Worm (Caenorhabditis elegans) whole organism, dauer: ENCODE measurements around the gene ZK1290.1.

Experiments used
- unc-62 ChIP-seq: sonication (generic microtip); optimal IDR thresholded peaks from 2 replicates; lab custom pipeline; 2017; ENCODE audit warnings: missing biosample characterization, missing genetic modification reagents, missing genetic modification characterization

ZK1290.1 gene

DNA sequence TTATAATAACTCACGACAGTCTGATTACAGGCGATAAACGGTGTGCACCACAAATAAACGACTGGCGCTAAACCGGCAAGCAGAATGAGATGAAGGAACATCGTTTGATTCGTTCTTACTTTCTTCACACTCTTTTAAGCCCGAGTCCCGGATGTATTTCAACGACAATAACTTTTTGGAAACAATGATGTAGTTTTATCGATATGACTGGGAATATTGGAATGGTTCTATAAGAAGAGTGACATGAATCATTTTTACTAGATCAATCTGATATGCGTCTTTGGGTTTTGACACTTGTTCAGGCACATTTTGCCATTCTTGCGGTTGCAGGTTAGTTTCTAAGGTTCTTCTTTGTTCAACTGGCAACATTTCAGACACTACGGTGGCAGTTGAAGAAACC is at the start of gene ZK1290.1, which contains the start of gene ZK1290.11:
Gene ZK1290.1, plus strand, starts transcription at position 271 of the 400 bp plus-strand sequence.
Gene ZK1290.11, minus strand, starts transcription at position 101 of the 400 bp plus-strand sequence.
- TF ChIP-seq unc-62: no peak

ce11 chrII:7519221-7519620 is 42.3 kb upstream of the ZK1290.1 start, which contains the start of gene glb-9:
Gene glb-9 (minus strand): TSS chrII:7519321.
- TF ChIP-seq unc-62: no peak

DNA sequence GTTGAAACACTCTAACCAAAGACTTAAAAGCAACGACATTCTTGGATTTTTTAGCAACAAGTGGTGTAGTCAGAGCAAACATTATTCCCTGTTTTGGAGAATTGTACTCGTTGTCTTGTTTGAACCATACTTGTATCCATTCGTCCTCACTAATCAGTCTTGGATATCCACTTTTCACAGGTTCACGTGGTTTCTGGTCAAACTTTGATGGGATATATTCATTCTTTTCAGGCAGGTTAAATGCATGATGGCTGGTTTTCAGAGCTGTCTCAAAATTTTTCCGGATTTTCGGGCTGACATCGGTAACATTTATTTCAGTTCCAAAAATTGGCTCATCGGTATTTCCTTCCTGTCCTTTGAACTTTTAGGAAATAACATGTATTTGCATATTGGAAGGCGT is 40.1 kb upstream of the ZK1290.1 start:
- no peak for TF ChIP-seq unc-62

- TF ChIP-seq unc-62: no peak
Observed at ce11 chrII:7523281-7523680, 38.3 kb upstream of the ZK1290.1 start, which contains the start of gene ZK1290.15. Gene ZK1290.15 (plus strand): TSS chrII:7523581.

DNA sequence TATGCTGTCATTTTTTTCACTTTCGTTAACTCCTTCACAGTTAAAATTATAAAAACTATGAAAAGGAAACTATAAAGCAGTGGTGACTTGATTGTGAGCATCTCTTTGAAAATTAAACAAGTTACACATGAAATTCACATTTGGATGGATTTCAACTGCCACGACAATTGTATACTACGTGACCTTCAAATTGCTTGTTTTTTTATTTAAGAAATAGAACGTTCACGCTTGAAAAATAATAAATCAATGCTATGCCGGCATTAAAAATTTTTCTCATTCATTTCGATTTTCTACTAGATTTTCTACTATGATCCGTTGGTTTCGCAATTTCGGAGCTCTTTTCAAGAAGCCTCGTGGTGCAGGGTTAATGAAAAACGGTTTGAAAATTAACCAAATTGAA is 36.1 kb upstream of the ZK1290.1 start, which contains the start of the genes ZK1290.7 and rnh-1.1:
Gene ZK1290.7, minus strand, starts transcription at position 101 of the 400 bp plus-strand sequence.
Gene rnh-1.1, plus strand, starts transcription at position 281 of the 400 bp plus-strand sequence.
- no peak for TF ChIP-seq unc-62

- TF ChIP-seq unc-62: no peak
Observed at ce11 chrII:7528210-7528609, 33.4 kb upstream of the ZK1290.1 start.

DNA sequence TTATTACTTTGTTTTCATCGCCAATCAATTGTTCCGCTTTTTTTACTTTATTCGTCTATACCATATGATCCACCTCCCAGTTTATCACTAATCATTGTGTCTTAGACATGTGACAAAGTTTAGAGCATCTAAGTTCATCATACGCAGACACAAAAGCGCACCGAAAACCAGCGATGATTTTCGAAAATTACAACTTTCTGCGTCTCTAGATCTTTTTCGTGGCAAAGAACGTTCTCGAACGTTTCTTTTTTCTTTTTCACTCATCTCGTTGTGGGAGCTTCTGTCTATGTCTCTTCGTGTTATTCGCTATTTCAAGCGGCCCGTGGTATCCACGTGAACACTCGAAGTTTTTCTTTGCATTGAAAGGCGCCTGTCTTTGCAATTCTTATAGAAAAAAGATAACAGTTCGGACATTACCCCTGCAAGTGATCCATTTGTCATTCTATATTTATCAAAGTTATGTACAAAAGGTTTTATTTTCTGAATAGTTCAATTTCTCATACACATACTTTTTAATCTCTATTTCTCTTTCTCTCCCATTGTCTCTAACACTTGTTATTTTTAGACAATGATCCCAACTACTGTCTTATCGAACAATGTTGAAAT is 32.4 kb upstream of the ZK1290.1 start, which contains the start of gene ZK1290.5:
Gene ZK1290.5, plus strand, starts transcription at position 566 of the 606 bp plus-strand sequence.
- TF ChIP-seq unc-62: no peak

DNA sequence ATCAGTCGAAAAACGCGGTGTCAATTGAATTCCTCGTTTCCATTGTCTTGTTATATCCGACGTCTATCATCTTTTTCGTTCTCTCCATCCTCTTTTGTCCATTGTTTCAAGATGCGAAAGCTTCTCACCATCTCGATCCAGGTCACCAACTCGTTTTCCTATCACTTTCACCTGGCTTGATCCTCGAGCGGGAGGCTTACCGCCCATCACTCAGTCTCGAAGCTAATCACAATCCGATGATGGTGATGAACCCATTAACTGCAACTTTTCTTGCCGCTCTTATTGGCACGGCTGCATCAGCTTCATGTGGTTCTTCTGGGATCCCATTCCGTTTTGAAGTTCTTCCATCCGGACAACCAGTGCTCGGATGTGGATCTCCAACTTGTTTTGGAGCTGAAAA is 30.6 kb upstream of the ZK1290.1 start, which contains the start of gene wrt-1:
Gene wrt-1, plus strand, starts transcription at position 53 of the 400 bp plus-strand sequence.
- TF ChIP-seq unc-62: no peak

- no peak for TF ChIP-seq unc-62
Observed at ce11 chrII:7531478-7531877, 30.1 kb upstream of the ZK1290.1 start.

DNA sequence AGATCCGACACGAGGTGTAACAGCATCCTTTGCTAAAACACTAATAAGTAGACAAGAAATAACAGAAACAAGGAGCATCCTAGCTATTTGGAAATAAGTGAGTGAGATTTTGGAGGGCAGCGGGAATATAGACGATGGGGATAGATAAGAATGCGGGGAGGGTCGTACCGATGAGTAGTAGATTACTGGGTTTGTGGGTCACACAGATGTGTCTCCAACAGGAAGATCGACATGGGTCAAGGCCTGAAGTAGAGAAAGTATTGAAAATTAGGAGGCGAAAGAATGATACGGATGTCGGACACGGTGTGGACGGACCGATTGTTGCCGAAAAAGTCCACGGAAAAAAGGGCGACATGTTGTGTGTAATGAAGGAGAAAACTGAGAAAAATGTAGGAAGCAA is 27.2 kb upstream of the ZK1290.1 start, which contains the start of gene wrt-10:
Gene wrt-10, minus strand, starts transcription at position 195 of the 400 bp plus-strand sequence.
- TF ChIP-seq unc-62: no peak

- TF ChIP-seq unc-62: no peak
Observed at ce11 chrII:7534934-7535333, 26.6 kb upstream of the ZK1290.1 start, which contains the start of gene ZK1290.13. Gene ZK1290.13 (plus strand): TSS chrII:7535006.

ce11 chrII:7537603-7538230 is 23.8 kb upstream of the ZK1290.1 start, which contains the start of gene nfi-1:
Gene nfi-1 (plus strand): TSS chrII:7538180.
- no peak for TF ChIP-seq unc-62

DNA sequence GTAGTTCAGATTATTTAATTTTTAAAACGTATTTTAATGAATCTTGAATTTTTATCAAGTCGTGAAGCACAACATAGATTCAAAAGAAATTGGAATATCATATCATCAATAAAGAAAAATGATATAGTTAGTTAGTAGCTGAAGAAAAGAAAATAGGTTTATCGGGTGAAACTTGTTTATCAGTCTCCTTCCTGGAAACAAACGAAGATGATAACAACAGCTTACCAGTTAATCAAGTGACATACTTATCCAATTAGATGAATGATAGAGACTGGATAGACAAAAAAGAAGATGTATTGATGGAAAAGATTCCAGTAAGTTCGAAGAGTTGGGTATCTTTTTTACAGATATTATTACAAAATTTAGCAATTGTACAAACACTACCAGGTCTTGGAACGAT is 18.6 kb upstream of the ZK1290.1 start:
- no peak for TF ChIP-seq unc-62

ce11 chrII:7543808-7544207 is 17.8 kb upstream of the ZK1290.1 start, which contains the start of gene rol-8:
Gene rol-8 (plus strand): TSS chrII:7544108.
- no peak for TF ChIP-seq unc-62

- no peak for TF ChIP-seq unc-62
Observed at ce11 chrII:7544782-7545181, 16.8 kb upstream of the ZK1290.1 start.

- no peak for TF ChIP-seq unc-62
Observed at ce11 chrII:7545364-7545763, 16.2 kb upstream of the ZK1290.1 start.

- no peak for TF ChIP-seq unc-62
Observed at ce11 chrII:7547269-7547668, 14.3 kb upstream of the ZK1290.1 start.

DNA sequence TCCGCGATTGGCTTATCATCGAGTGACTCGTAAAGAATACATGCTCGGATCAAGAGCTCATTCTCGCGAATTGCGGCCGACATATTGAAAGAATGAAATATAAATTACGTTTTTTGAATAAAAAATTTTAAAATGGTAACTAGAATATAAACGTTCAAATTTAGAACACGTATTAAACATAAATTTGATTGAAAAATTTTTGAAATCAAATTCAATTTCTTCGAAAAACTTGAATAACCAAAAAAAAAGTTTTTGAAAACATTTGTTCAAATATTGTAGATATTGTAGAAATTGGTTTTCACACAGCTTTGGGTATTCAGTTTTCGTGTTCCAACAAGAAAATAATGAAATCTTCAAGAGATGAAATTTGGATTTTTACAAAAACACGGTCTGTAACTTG is 13.5 kb upstream of the ZK1290.1 start, which contains the start of gene fbxa-224:
Gene fbxa-224, minus strand, starts transcription at position 101 of the 400 bp plus-strand sequence.
- TF ChIP-seq unc-62: no peak
